Worm (Caenorhabditis elegans): ENCODE data around the gene ckc-1.
A peak's percentile ranks its signal among the peaks of the same experiment; 100 is the strongest.

The ckc-1 gene

ce11 chrX:3576239-3576638, at the start of gene ckc-1:
TSS of gene ckc-1 (plus strand) at chrX:3576606.
- TF ChIP-seq egl-13 (tag; optimal IDR thresholded peaks at IDR 0.05), result no peak
- no peak for TF ChIP-seq sup-37 (GFP tag; optimal IDR thresholded peaks at IDR 0.05)
- TF ChIP-seq mab-9 (GFP tag; IDR thresholded peaks at IDR 0.05), result no peak
- peak; percentile 10 for TF ChIP-seq nhr-71 (tag; optimal IDR thresholded peaks at IDR 0.05)
- no peak for TF ChIP-seq aly-2 (tag; optimal IDR thresholded peaks at IDR 0.05)
- no peak for TF ChIP-seq unc-86 (tag; optimal IDR thresholded peaks at IDR 0.05)
- no peak for TF ChIP-seq nhr-76 (tag; optimal IDR thresholded peaks at IDR 0.05)
- peak; percentile 6 for TF ChIP-seq mep-1 (tag; optimal IDR thresholded peaks at IDR 0.05)
- no peak for TF ChIP-seq ceh-63 (GFP tag; optimal IDR thresholded peaks at IDR 0.05)
- no peak for TF ChIP-seq nhr-84 (tag; optimal IDR thresholded peaks at IDR 0.05)
- no peak for TF ChIP-seq ceh-88 (GFP tag; IDR thresholded peaks at IDR 0.05)
- TF ChIP-seq nhr-237 (tag; optimal IDR thresholded peaks at IDR 0.05), result no peak
- peak; percentile 87 for TF ChIP-seq pqm-1 (tag; optimal IDR thresholded peaks at IDR 0.05)
- TF ChIP-seq zag-1 (tag; optimal IDR thresholded peaks at IDR 0.05), result no peak
- no peak for TF ChIP-seq fos-1 (tag; optimal IDR thresholded peaks at IDR 0.05)
- TF ChIP-seq snu-23 (GFP tag; optimal IDR thresholded peaks at IDR 0.05), result no peak
- no peak for TF ChIP-seq hpl-2 (GFP tag; optimal IDR thresholded peaks at IDR 0.05)
- peak; percentile 29 for TF ChIP-seq lin-14 (GFP tag; optimal IDR thresholded peaks at IDR 0.05)
- peak; percentile 43 for TF ChIP-seq tlp-1 (tag; optimal IDR thresholded peaks at IDR 0.05)
- TF ChIP-seq unc-98 (GFP tag; IDR thresholded peaks at IDR 0.05), result no peak
- TF ChIP-seq ceh-82 (tag; optimal IDR thresholded peaks at IDR 0.05), result no peak
- no peak for TF ChIP-seq snpc-4 (tag; optimal IDR thresholded peaks at IDR 0.05)
- TF ChIP-seq lin-13 (GFP tag; optimal IDR thresholded peaks at IDR 0.05), result no peak
- no peak for TF ChIP-seq nhr-19 (GFP tag; conservative IDR thresholded peaks at IDR 0.05)
- TF ChIP-seq C04F5.9 (tag; optimal IDR thresholded peaks at IDR 0.05), result no peak
- TF ChIP-seq mef-2 (tag; optimal IDR thresholded peaks at IDR 0.05), result no peak
- TF ChIP-seq nhr-90 (tag; optimal IDR thresholded peaks at IDR 0.05; ENCODE audit: poor library complexity), result peak; percentile 31
- TF ChIP-seq jun-1 (tag; optimal IDR thresholded peaks at IDR 0.05), result no peak
- no peak for TF ChIP-seq alr-1 (tag; optimal IDR thresholded peaks at IDR 0.05; ENCODE audit: borderline replicate concordance)
- TF ChIP-seq elt-2 (tag; optimal IDR thresholded peaks at IDR 0.05), result peak; percentile 98
- no peak for TF ChIP-seq ceh-90 (tag; optimal IDR thresholded peaks at IDR 0.05)
- TF ChIP-seq nhr-12 (tag; optimal IDR thresholded peaks at IDR 0.05), result no peak
- TF ChIP-seq lsy-2 (tag; optimal IDR thresholded peaks at IDR 0.05), result peak in 1 of 2 experiments; percentile 36
- peak in 3 of 6 experiments; percentile 13 to 63 (median 33) for TF ChIP-seq elt-3 (tag; optimal IDR thresholded peaks at IDR 0.05)
- TF ChIP-seq C34B4.2 (tag; optimal IDR thresholded peaks at IDR 0.05), result no peak
- no peak for TF ChIP-seq mdl-1 (tag; optimal IDR thresholded peaks at IDR 0.05)
- TF ChIP-seq nhr-47 (tag; optimal IDR thresholded peaks at IDR 0.05), result no peak
- no peak for TF ChIP-seq ceh-8 (GFP tag; optimal IDR thresholded peaks at IDR 0.05)
- no peak for TF ChIP-seq C16A3.4 (tag; optimal IDR thresholded peaks at IDR 0.05)
- TF ChIP-seq sox-4 (tag; optimal IDR thresholded peaks at IDR 0.05), result no peak
- no peak for TF ChIP-seq Y116A8C.19 (tag; optimal IDR thresholded peaks at IDR 0.05; ENCODE audit: borderline replicate concordance)
- TF ChIP-seq ets-5 (GFP tag; IDR thresholded peaks at IDR 0.05), result no peak
- no peak for TF ChIP-seq fkh-10 (GFP tag; optimal IDR thresholded peaks at IDR 0.05)
- no peak for TF ChIP-seq nhr-20 (tag; optimal IDR thresholded peaks at IDR 0.05)
- TF ChIP-seq lin-35 (GFP tag; optimal IDR thresholded peaks at IDR 0.05), result peak in 1 of 2 experiments; percentile 35
- TF ChIP-seq ama-1 (optimal IDR thresholded peaks at IDR 0.05), result no peak
- no peak for TF ChIP-seq efl-1 (optimal IDR thresholded peaks at IDR 0.05)
- TF ChIP-seq efl-1 (GFP tag; optimal IDR thresholded peaks at IDR 0.05 in 1 of 2), result no peak
- no peak for TF ChIP-seq fkh-4 (tag; optimal IDR thresholded peaks at IDR 0.05; ENCODE audit: borderline replicate concordance)
- TF ChIP-seq pag-3 (tag; optimal IDR thresholded peaks at IDR 0.05; ENCODE audit: borderline replicate concordance, insufficient read depth), result no peak
- TF ChIP-seq hlh-4 (tag; optimal IDR thresholded peaks at IDR 0.05), result no peak
- no peak for TF ChIP-seq blmp-1 (tag; optimal IDR thresholded peaks at IDR 0.05)

Measured in whole organism, L1 larva.